Fruit fly (Drosophila melanogaster): Measurements from ENCODE around the gene CG3226.

- TF ChIP-seq oc (tag; optimal IDR thresholded peaks at IDR 0.05) (peak; percentile 71), vnd (GFP tag; IDR thresholded peaks at IDR 0.05; ENCODE audit: partially characterized antibody) (no peak), Deaf1 (tag; optimal IDR thresholded peaks at IDR 0.05) (peak; percentile 4), Lhr (GFP tag; optimal IDR thresholded peaks at IDR 0.05) (peak; percentile 23), dm (GFP tag; optimal IDR thresholded peaks at IDR 0.05) (no peak), stwl (tag; optimal IDR thresholded peaks at IDR 0.05) (no peak), lola (GFP tag; optimal IDR thresholded peaks at IDR 0.05) (peak in 1 of 3 experiments; percentile 71), CG4328 (GFP tag; optimal IDR thresholded peaks at IDR 0.05) (peak; percentile 36), Awh (GFP tag; IDR thresholded peaks at IDR 0.05) (peak; percentile 65)
Measured at dm6 chrX:6702028-6702433, 48.0 kb upstream of the CG3226 start.

All from whole organism, embryonic.